Worm (Caenorhabditis elegans): Measurements from ENCODE around the gene ceh-20.
A peak's percentile ranks its signal among the peaks of the same experiment; 100 is the strongest.
"Not testable (repeated sequence)": the region's sequence is repeated elsewhere in the genome, so short reads cannot be mapped to it uniquely, and the experiment has no call there.

ceh-20 gene

DNA sequence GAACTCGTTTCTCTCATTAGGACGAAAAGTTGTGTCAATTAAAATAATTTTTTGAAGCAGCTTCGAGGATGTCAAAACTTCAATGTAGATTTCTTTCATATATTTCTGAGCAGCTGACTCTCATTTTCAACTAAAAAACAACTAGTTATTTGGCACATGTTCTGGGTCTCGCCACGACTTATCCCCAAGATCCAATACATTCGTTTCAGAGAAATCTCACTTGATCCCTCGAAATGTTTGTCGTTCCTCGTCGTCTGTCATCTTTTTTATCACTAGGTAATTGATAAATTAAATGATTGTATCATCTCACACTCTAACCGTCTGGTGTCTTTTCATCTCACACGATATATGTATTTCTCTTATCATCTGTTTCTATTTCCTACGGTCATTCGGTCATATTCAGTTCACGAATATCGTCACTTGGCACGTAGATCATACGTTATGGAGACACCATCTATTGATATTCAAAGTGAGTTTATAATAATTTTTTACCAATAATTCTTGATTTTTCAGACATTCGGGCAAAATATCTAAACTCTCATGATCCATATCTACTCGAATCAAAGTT is 17.7 kb upstream of the ceh-20 start, which contains the start of the genes rpn-6.1 and F57B9.1:
Gene rpn-6.1, minus strand, starts transcription at position 65 of the 568 bp plus-strand sequence.
Gene F57B9.1, plus strand, starts transcription at position 154 of the 568 bp plus-strand sequence.
- TF ChIP-seq him-1 (tag; optimal IDR thresholded peaks at IDR 0.05) (no peak), W03F9.2 (tag; optimal IDR thresholded peaks at IDR 0.05) (no peak), dao-5 (tag; optimal IDR thresholded peaks at IDR 0.05) (no peak)

DNA sequence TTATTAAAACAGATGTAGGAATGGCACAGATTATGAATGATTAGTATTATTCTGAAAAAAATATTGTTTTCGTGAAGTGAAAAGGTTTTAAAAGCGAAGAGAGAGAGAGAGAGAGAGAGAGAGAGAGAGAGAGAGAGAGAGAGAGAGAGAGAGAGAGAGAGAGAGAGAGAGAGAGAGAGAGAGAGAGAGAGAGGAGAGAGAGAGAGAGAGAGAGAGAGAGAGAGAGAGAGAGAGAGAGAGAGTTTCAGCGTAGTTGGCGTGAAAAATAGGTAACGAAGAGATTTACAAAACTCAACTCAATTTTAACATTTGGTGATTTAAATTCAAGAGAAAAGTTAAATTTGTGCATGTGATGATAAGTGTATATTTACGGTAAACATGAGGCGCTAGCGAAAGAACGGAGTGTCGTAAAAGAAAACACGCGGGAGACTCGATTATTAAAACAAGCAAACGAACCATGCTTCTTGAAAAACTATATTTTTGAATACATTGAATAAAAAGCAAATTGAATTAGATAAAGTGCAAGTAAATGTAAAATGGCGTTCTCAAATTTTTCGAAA is 11.5 kb upstream of the ceh-20 start, which contains the start of gene panl-2:
Gene panl-2, minus strand, starts transcription at position 51 of the 560 bp plus-strand sequence.
- TF ChIP-seq him-1 (tag; optimal IDR thresholded peaks at IDR 0.05) (no peak), dao-5 (tag; optimal IDR thresholded peaks at IDR 0.05) (no peak), W03F9.2 (tag; optimal IDR thresholded peaks at IDR 0.05) (no peak)

DNA sequence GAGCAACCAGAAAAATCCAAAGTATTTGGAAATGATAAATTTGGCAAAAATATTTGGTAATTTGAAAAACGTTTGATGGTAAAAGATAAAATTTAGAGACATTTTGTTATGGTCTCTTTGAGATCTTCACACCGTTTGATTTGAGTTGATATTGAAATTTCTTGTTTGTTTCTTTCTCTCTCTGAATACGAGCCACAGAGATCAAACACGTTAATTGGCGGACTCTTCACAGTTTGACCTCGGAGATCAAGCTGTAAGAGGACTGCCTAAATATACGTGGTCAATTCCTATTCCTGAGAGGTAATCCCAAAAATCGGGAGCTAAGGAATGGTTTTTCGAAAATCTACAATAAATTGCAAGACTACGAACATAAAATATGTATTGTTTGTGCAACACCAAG is 11.0 kb upstream of the ceh-20 start:
- TF ChIP-seq him-1 (tag; optimal IDR thresholded peaks at IDR 0.05) (no peak), dao-5 (tag; optimal IDR thresholded peaks at IDR 0.05) (no peak), W03F9.2 (tag; optimal IDR thresholded peaks at IDR 0.05) (no peak)

DNA sequence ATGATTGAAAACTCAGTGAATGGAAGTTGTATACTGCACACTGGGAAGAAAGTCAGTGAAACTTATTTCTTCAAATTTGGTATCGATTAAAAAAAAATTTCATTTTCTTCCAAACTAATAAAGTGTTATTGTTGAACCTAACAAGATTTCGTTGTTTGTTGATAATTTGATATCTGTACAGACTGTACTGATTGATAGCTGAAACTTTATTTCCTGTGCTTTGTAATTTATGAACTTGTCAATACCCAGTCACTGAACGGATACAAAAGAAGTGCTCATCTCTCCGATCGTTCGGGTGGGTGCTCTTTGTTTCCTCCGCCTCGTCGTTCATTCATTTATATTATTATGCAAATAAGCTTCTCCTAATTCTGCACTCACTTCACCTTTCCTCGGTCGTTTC is 10.6 kb upstream of the ceh-20 start, which contains the start of gene F31E3.12:
Gene F31E3.12, plus strand, starts transcription at position 301 of the 400 bp plus-strand sequence.
- TF ChIP-seq him-1 (tag; optimal IDR thresholded peaks at IDR 0.05) (no peak), dao-5 (tag; optimal IDR thresholded peaks at IDR 0.05) (no peak), W03F9.2 (tag; optimal IDR thresholded peaks at IDR 0.05) (no peak)

DNA sequence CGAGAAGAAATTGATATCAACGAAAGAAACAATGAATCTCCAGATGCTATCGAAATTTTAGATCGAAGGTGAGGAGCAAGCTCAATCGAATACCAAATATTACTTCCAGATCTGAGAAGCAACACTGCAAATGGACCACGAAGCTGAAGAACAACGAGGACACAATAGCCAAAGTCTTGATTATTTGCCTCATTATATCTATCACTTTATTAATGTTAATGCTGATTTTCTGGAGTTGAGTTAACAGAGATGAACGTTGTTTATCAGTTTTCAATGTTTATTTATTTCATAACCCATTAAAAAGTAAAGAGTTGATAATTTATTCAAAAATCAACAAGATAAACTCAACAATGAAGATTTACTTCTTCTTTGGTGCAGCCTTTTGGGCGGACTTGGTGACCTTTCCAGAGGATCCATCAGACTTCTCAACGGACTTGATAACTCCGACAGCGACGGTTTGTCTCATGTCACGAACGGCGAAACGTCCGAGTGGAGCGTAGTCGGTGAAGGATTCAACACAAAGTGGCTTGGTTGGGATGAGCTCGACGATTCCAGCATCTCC is 9.8 kb upstream of the ceh-20 start:
- no peak for TF ChIP-seq him-1 (tag; optimal IDR thresholded peaks at IDR 0.05)
- TF ChIP-seq dao-5 (tag; optimal IDR thresholded peaks at IDR 0.05) = peak; percentile 25
- TF ChIP-seq W03F9.2 (tag; optimal IDR thresholded peaks at IDR 0.05) = peak; percentile 50

DNA sequence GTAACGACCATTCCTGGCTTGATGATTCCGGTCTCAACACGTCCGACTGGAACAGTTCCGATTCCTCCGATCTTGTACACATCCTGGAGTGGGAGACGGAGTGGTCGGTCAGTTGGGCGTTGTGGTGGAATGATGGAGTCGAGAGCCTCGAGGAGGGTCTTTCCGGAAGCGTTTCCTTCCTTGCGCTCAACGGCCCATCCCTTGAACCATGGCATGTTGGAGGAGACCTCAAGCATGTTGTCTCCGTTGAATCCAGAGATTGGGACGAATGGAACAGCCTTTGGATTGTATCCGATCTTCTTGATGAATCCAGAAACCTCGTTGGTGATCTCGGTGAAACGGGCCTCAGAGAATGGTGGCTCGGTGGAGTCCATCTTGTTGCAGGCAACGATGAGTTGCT is 8.9 kb upstream of the ceh-20 start:
- TF ChIP-seq W03F9.2 (tag; optimal IDR thresholded peaks at IDR 0.05) = no peak
- no peak for TF ChIP-seq dao-5 (tag; optimal IDR thresholded peaks at IDR 0.05)
- no peak for TF ChIP-seq him-1 (tag; optimal IDR thresholded peaks at IDR 0.05)

DNA sequence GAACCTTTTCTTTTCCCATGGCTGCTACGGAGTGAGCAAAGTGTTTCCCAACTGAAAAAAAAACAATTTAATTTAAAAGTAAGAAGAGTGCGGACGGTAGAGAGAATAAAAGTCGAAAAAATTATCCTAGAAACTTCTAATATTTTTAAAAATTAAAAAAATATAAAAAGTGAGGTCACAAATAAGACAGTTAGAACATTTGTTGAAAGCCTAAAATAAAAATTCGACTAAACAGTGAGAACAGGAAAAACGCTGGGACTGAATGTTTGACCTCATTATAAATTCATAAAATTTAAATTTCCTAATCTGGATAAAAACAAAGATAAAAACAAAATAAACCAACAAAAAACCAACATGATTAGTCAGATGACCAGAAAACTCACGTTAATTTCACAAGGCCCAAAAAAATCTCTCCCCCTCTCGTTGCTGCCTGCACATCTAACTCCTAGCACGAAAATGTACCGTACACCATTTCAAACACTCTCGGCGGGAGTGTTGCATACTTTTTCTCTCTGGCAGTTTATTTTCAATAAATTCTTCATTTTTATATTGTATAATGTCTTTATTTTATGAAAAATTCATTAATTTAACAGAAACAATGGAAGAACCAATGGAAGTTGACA is 7.9 kb upstream of the ceh-20 start, which contains the start of the genes eef-1A.1 and rfc-4:
Gene eef-1A.1, minus strand, starts transcription at position 51 of the 623 bp plus-strand sequence.
Gene rfc-4, plus strand, starts transcription at position 592 of the 623 bp plus-strand sequence.
- TF ChIP-seq him-1 (tag; optimal IDR thresholded peaks at IDR 0.05) = peak; percentile 80
- TF ChIP-seq dao-5 (tag; optimal IDR thresholded peaks at IDR 0.05) = no peak
- TF ChIP-seq W03F9.2 (tag; optimal IDR thresholded peaks at IDR 0.05) = peak; percentile 97

DNA sequence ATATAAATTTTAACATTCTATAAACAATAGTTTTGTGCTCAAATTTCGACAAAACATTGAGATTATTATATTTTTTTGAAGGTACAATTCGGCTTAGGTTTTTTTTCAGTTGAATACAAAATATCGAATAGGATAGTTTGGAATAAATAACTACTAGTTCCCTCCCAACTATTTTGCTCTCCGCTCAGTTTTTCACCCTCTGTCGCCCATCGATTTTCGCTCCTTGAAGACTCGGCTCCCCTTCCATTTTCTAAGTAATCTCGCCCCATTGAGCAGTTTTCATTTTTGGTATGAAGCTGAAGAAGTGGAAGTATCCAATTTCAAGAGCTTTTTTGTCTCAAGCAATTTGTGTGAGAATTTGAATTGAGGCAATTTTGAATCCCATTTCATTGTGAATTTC is 6.0 kb upstream of the ceh-20 start, which contains the start of gene F31E3.2:
Gene F31E3.2, plus strand, starts transcription at position 301 of the 400 bp plus-strand sequence.
- TF ChIP-seq W03F9.2 (tag; optimal IDR thresholded peaks at IDR 0.05) (no peak), dao-5 (tag; optimal IDR thresholded peaks at IDR 0.05) (no peak), him-1 (tag; optimal IDR thresholded peaks at IDR 0.05) (no peak)

DNA sequence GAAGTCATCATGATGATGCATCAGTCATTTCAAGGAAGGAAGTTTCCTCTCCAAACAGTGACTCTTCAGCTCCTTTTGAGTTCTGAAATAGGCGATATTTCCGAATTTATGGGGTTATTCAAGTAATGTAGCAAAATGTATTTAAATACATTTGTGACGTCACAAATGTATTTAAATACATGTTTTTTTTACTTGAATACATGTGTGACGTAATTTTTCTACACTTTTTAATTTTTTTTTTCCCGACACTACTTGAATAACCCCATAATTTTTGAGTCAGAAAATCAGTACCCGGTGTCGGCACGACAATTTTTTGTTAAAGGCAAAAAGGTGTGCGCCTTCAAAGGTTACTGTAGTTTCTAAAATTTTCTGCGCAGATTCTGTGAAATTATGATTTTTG is 4.7 kb upstream of the ceh-20 start:
- no peak for TF ChIP-seq him-1 (tag; optimal IDR thresholded peaks at IDR 0.05)
- no peak for TF ChIP-seq W03F9.2 (tag; optimal IDR thresholded peaks at IDR 0.05)
- no peak for TF ChIP-seq dao-5 (tag; optimal IDR thresholded peaks at IDR 0.05)

DNA sequence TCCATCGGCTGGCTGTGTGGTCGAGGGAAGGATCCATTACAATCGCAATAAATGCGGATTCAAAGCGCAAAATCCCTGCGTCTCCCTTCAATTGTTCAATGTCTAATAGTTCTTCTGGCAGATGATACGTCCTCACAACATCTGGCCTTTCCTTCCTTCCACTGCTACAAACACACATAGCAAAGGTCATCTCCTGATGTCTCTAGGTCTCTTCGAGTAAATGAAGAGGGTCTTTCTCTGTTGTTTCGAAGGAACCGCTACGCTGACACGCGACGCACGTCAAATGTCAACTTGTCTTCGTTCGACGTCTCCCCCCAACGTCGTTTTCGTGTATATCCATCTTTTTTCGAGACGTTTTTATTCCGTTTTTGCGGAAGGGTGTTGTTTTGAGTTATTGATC is 809 bp upstream of the ceh-20 start:
- no peak for TF ChIP-seq W03F9.2 (tag; optimal IDR thresholded peaks at IDR 0.05)
- no peak for TF ChIP-seq dao-5 (tag; optimal IDR thresholded peaks at IDR 0.05)
- TF ChIP-seq him-1 (tag; optimal IDR thresholded peaks at IDR 0.05) = no peak

DNA sequence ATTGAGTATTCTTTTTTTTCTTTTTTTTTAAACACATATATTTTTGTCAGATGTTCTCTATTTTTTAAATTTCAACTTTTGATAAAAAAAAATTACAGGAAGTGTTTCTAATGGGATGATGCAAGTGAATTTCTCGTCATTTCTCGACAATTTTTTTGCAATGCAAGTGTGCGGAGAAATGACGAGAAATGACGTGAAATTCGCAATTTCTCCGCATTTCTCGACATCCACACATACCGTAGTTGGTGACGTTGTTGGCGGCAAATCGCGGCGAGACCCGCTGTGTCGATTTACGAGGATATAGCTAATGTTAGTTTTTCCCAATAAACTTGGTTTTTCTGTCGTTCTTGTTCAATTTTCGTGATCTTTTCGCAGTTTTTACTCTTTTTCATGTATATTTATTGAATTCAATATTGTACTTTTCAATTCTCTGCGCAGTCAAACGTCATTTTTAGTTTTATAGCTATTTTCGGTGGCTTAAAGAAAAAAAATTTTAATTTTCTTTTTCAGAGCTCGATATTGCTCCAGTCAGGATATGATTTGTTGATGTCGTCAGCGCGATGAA is 2.4 kb downstream of the ceh-20 start, which contains the start of gene F31E3.6:
Gene F31E3.6, plus strand, starts transcription at position 93 of the 565 bp plus-strand sequence.
- TF ChIP-seq dao-5, him-1, W03F9.2 (tag; optimal IDR thresholded peaks at IDR 0.05): not testable (repeated sequence)

DNA sequence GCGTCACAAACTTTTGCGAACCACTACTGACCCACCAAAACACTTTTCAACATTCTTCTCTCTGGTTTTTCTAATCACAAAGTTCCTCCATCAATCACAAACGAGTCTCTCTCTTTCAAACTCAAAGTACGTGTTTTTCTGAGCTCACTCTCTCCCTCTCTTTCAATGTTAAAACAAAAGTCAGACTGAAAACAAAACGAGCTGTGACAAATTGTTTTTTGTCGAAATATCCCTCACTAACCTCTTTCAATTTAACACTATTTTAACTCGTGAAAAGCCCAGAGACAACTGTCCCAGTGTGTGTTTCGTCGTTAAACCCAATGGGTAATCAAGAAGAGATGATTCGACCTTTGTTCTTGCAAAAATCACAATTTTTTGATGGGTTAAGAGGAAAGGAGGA is 8.4 kb downstream of the ceh-20 start:
- TF ChIP-seq W03F9.2 (tag; optimal IDR thresholded peaks at IDR 0.05) (no peak), him-1 (tag; optimal IDR thresholded peaks at IDR 0.05) (no peak), dao-5 (tag; optimal IDR thresholded peaks at IDR 0.05) (no peak)

DNA sequence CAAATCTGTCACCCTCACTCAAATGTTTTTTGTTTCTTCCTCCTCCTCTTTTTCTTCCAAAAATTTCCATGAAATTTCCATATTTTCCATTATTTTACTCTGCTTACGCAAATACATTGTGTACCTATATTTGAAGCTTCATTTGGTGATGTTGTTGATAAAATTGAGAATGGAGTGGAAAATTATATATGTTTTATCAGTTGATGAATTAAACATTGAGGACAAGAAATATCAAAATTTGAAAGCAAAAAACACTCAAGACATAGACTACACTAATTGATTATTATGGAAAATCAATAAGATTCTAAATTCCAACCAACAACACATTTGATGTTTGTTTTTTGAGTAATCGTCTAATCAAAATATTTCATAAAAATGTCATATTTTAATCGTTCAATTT is 9.5 kb downstream of the ceh-20 start:
- TF ChIP-seq W03F9.2 (tag; optimal IDR thresholded peaks at IDR 0.05) (peak; percentile 10), dao-5 (tag; optimal IDR thresholded peaks at IDR 0.05) (no peak)

All from whole organism, L4/young adult.